Worm (Caenorhabditis elegans) whole organism, L4 larva: ENCODE data around the gene Y11D7A.19.
"Not testable (repeated sequence)": the region's sequence is repeated elsewhere in the genome, so short reads cannot be mapped to it uniquely, and the experiment has no call there.

Experiments used
- nhr-10 ChIP-seq: fragments of 150-350 bp; optimal IDR thresholded peaks from 2 replicates; lab custom pipeline; 2014; ENCODE audit warnings: missing biosample characterization, missing genetic modification characterization
- nhr-76 ChIP-seq: fragments of 150-350 bp; optimal IDR thresholded peaks from 2 replicates; lab custom pipeline; 2014; ENCODE audit warnings: missing biosample characterization, missing genetic modification characterization

ce11 chrIV:9286305-9286704, 19.9 kb upstream of the Y11D7A.19 start, which contains the start of gene nhr-267:
- TF ChIP-seq nhr-10 (tag; lab: Kevin White, UChicago); nhr-76: not testable (repeated sequence)
